Worm (Caenorhabditis elegans): ENCODE results near the gene C45B11.9.

Gene C45B11.9

DNA sequence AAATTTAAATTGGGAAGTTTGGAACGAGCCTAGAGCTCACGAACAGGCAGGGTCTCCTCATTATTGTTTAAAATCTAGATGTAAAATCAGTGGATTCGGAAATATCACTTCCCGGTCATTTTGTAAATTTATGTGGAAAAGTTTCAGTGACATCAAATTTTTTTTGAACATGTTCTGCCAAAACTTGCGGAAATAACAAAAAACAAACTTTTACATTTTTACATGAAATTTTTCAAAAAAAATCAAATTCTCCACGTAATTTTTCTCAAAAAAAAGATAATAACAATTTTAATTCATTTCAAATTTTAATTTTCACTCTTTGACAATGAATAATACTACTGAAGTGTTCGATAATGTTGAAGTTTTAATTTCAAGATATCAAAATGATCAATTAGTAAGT is 1.4 kb downstream of the C45B11.9 start, which contains the start of gene C45B11.5:
TSS of gene C45B11.5 (plus strand) at position 301 of the 400 bp plus-strand sequence.
- no peak for TF ChIP-seq swsn-7 (tag; optimal IDR thresholded peaks at IDR 0.05)
- no peak for TF ChIP-seq egl-13 (tag; optimal IDR thresholded peaks at IDR 0.05)
- no peak for TF ChIP-seq pqm-1 (tag; optimal IDR thresholded peaks at IDR 0.05)

DNA sequence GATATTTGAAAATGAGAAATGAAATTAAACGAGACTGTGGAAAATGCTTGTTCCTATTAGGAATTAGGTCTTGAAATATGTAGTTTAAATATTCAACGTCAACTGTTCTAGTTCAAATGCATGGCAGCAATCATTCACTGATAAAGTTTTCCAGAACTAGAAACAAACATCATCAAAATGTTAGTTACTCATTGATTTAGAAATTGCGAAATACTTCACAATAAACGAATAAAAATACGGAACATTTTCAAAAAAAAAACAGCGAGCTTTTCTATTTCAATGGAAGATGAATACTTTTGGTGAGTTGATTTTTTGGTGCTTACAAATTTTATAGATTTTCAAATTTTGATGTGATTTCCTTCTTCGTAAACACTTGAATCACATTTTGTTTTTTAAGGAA is 2.4 kb downstream of the C45B11.9 start, which contains the start of gene C45B11.2:
TSS of gene C45B11.2 (plus strand) at position 173 of the 400 bp plus-strand sequence.
- TF ChIP-seq pqm-1 (tag; optimal IDR thresholded peaks at IDR 0.05) (no peak), unc-30 (tag; optimal IDR thresholded peaks at IDR 0.05) (no peak), ets-5 (GFP tag; IDR thresholded peaks at IDR 0.05) (no peak), rnt-1 (tag; optimal IDR thresholded peaks at IDR 0.05) (no peak), tlp-1 (tag; optimal IDR thresholded peaks at IDR 0.05) (no peak), nhr-237 (tag; optimal IDR thresholded peaks at IDR 0.05) (no peak), C04F5.9 (tag; optimal IDR thresholded peaks at IDR 0.05) (no peak), lin-15B (tag; optimal IDR thresholded peaks at IDR 0.05) (no peak), pag-3 (tag; optimal IDR thresholded peaks at IDR 0.05; ENCODE audit: borderline replicate concordance, insufficient read depth) (no peak), isw-1 (GFP tag; IDR thresholded peaks at IDR 0.05) (no peak), nhr-84 (tag; optimal IDR thresholded peaks at IDR 0.05) (no peak), pax-3 (tag; optimal IDR thresholded peaks at IDR 0.05) (no peak), nhr-90 (tag; optimal IDR thresholded peaks at IDR 0.05; ENCODE audit: poor library complexity) (no peak), efl-1 (optimal IDR thresholded peaks at IDR 0.05) (no peak), efl-1 (GFP tag; optimal IDR thresholded peaks at IDR 0.05 in 1 of 2) (no peak)

DNA sequence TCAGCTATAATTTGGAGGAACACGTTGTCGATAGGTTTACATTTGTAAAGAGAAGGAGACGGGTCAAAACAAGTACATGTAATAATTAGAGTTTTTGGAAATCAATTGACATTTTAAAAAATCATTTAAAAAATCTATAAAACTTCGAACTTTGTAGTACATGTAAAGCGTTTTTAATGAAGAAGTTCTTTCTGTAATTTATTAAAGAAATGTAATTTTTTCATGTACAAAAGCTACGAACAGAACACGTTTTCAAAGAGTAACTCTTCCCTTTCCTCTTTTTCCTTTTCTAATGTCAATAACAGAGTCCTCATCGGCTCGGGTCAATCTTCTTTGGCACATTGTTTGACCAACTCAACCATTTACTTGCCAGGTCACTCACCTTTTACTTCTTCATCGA is 3.6 kb downstream of the C45B11.9 start, which contains the start of gene C45B11.6:
TSS of gene C45B11.6 (plus strand) at position 301 of the 400 bp plus-strand sequence.
- TF ChIP-seq zip-4 (GFP tag; optimal IDR thresholded peaks at IDR 0.05) (no peak), snu-23 (GFP tag; optimal IDR thresholded peaks at IDR 0.05) (no peak), ztf-4 (tag; optimal IDR thresholded peaks at IDR 0.05) (no peak), nhr-20 (tag; optimal IDR thresholded peaks at IDR 0.05) (no peak), mep-1 (tag; optimal IDR thresholded peaks at IDR 0.05) (no peak), aly-2 (tag; optimal IDR thresholded peaks at IDR 0.05) (no peak), aha-1 (tag; optimal IDR thresholded peaks at IDR 0.05) (no peak), elt-3 (tag; optimal IDR thresholded peaks at IDR 0.05) (no peak), xbp-1 (tag; optimal IDR thresholded peaks at IDR 0.05) (no peak), jun-1 (tag; optimal IDR thresholded peaks at IDR 0.05) (no peak), nhr-47 (tag; optimal IDR thresholded peaks at IDR 0.05) (no peak), nhr-85 (tag) (no peak), fkh-10 (GFP tag; optimal IDR thresholded peaks at IDR 0.05) (no peak), ces-1 (GFP tag; optimal IDR thresholded peaks at IDR 0.05) (no peak), lin-39 (tag; optimal IDR thresholded peaks at IDR 0.05) (no peak)

DNA sequence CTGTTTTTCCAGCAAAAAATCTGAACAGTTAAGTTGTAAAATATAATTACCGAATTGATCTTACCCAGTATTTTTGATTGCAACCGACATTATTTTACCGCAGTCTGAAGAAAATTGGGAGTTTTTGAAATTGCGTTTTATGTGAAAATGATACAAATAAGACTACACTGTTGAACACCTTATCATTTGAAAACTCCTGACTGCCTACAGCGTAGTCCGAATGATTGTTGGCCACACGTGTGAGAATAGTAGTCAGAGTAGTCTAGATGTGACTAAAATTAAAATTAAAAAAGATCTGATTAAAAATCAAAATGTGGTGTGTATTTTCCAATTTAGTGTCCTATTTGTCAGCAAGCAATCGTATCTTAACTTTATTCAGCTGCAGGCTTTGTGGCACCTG is 6.6 kb downstream of the C45B11.9 start, which contains the start of gene dhs-18:
TSS of gene dhs-18 (minus strand) at position 104 of the 400 bp plus-strand sequence.
- TF ChIP-seq egl-13 (tag; optimal IDR thresholded peaks at IDR 0.05) (no peak), lin-35 (GFP tag; optimal IDR thresholded peaks at IDR 0.05) (peak in 1 of 2 experiments; percentile 6), nhr-20 (tag; optimal IDR thresholded peaks at IDR 0.05) (peak; percentile 73), C16A3.4 (tag; optimal IDR thresholded peaks at IDR 0.05) (no peak), blmp-1 (tag; optimal IDR thresholded peaks at IDR 0.05) (no peak)

DNA sequence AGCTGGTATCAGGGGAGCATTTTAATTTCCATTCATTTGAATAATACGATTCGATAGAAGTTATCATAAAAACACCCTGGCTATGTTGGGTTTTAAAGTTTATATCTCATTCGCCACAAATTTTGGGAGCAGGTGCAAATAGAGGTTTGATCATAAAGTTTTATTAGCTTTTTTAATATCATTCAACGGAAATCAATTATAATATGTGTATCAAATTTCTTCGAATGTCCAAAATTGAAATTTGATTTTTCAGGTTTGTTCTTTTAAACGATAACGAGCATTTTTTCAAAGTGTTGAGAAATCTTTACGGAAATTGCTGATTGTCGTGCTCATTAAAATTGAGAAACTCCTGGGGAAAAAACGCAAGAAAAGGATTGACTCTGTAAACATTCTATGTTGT is 8.6 kb downstream of the C45B11.9 start, which contains the start of gene srh-74:
TSS of gene srh-74 (minus strand) at position 101 of the 400 bp plus-strand sequence.
- TF ChIP-seq ceh-82 (tag; optimal IDR thresholded peaks at IDR 0.05): no peak
- no peak for TF ChIP-seq efl-1 (optimal IDR thresholded peaks at IDR 0.05)
- TF ChIP-seq efl-1 (GFP tag; optimal IDR thresholded peaks at IDR 0.05 in 1 of 2): no peak
- TF ChIP-seq nhr-19 (GFP tag; conservative IDR thresholded peaks at IDR 0.05): no peak
